Worm (Caenorhabditis elegans): ENCODE data around the gene C34E11.2.

ce11 chrX:11857178-11857577 lies 42.6 kb upstream of the C34E11.2 start, which contains the start of gene mes-1:
- TF ChIP-seq T22C8.4 (GFP tag; IDR thresholded peaks at IDR 0.05): no peak
- TF ChIP-seq med-1 (GFP tag; optimal IDR thresholded peaks at IDR 0.05; ENCODE audit: insufficient read depth): no peak
- no peak for TF ChIP-seq flt-1 (GFP tag; IDR thresholded peaks at IDR 0.05)
- no peak for TF ChIP-seq cog-1 (tag; optimal IDR thresholded peaks at IDR 0.05)
- no peak for TF ChIP-seq klf-2 (GFP tag; conservative IDR thresholded peaks at IDR 0.05)
- no peak for TF ChIP-seq ref-1 (GFP tag; conservative IDR thresholded peaks at IDR 0.05)
